Worm (Caenorhabditis elegans): ENCODE measurements around the gene lgc-41.

DNA sequence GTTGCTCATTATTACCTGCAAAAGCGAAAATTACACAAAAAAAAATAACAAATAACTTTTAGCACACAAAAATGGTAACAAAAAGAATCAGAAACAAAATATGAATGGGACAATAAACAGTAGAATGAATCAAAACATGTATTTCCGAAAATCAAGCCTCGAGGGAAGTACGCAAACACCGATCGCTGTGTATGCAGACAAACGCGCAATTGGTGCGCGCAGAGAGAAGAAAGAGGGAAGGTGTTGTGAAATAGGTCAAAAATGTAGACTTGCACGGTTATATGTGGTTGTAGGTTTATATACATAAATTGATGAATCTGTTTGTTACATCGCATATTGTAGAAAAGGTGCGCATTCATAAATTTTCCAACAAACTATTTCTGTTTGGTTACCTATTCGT, 34.3 kb upstream of the lgc-41 start, which contains the start of gene cdk-11.2:
- peak; percentile 6 for TF ChIP-seq pqm-1 (tag; optimal IDR thresholded peaks at IDR 0.05)
- TF ChIP-seq ama-1 (optimal IDR thresholded peaks at IDR 0.05) = no peak
- TF ChIP-seq fkh-10 (GFP tag; optimal IDR thresholded peaks at IDR 0.05) = no peak
